Worm (Caenorhabditis elegans) whole organism, L1 larva: ENCODE results near the gene fbxc-29.

ENCODE experiments used
- C16A3.4 ChIP-seq: fragments of 150-350 bp; optimal IDR thresholded peaks from 2 replicates; lab custom pipeline; 2014; ENCODE audit warnings: missing biosample characterization, missing genetic modification characterization
- C34B4.2 ChIP-seq: sonication (generic microtip); optimal IDR thresholded peaks from 2 replicates; lab custom pipeline; 2017; ENCODE audit warnings: mild to moderate bottlenecking, missing genetic modification characterization, missing compliant biosample characterization
- F16B12.6 ChIP-seq: fragments of 150-350 bp; optimal IDR thresholded peaks from 2 replicates; lab custom pipeline; 2014; ENCODE audit warnings: missing biosample characterization, missing genetic modification characterization
- aha-1 ChIP-seq: fragments of 150-350 bp; optimal IDR thresholded peaks from 2 replicates; lab custom pipeline; 2014; ENCODE audit warnings: missing biosample characterization, missing genetic modification characterization
- alr-1 ChIP-seq: fragments of 200-800 bp; sonication (Bioruptor generic); optimal IDR thresholded peaks from 2 replicates; lab custom pipeline; 2018; ENCODE audit warnings: borderline replicate concordance, mild to moderate bottlenecking, missing genetic modification characterization, missing compliant biosample characterization
- ama-1 ChIP-seq: fragments of 150-350 bp; optimal IDR thresholded peaks from 2 replicates; lab custom pipeline; 2014
- blmp-1 ChIP-seq: fragments of 150-350 bp; optimal IDR thresholded peaks from 2 replicates; lab custom pipeline; 2014; ENCODE audit warnings: missing biosample characterization, missing genetic modification characterization
- ceh-82 ChIP-seq, 3 experiments: fragments of 150-350 bp in 1 of 3; sonication (generic microtip) in 2 of 3; optimal IDR thresholded peaks; 2 replicates each; lab custom pipeline; 2014 to 2017; ENCODE audit warnings: missing biosample characterization in 3 of 3, missing genetic modification characterization in 3 of 3
- ceh-88 ChIP-seq: fragments of 200-800 bp; sonication (Bioruptor generic); IDR thresholded peaks from 2 replicates; pipeline ENCODE4 v1.3.6; 2022; ENCODE audit warnings: missing genetic modification characterization, missing compliant biosample characterization
- ceh-90 ChIP-seq: sonication (generic microtip); optimal IDR thresholded peaks from 2 replicates; lab custom pipeline; 2016; ENCODE audit warnings: missing genetic modification characterization, missing compliant biosample characterization
- ces-1 ChIP-seq: fragments of 150-350 bp; optimal IDR thresholded peaks from 2 replicates; lab custom pipeline; 2014; ENCODE audit warnings: missing biosample characterization, missing genetic modification reagents, missing genetic modification characterization
- dpl-1 ChIP-seq, 3 experiments: fragments of 150-350 bp in 2 of 3; sonication (generic microtip) in 1 of 3; optimal IDR thresholded peaks; 2 replicates each; lab custom pipeline; 2014 to 2017; ENCODE audit warnings: missing biosample characterization in 3 of 3, missing genetic modification characterization in 3 of 3, missing genetic modification reagents in 3 of 3
- dsc-1 ChIP-seq: sonication (generic microtip); optimal IDR thresholded peaks from 2 replicates; lab custom pipeline; 2016; ENCODE audit warnings: mild to moderate bottlenecking, missing genetic modification characterization, missing compliant biosample characterization
- efl-1 ChIP-seq, 4 experiments: fragments of 150-350 bp; optimal IDR thresholded peaks in 3 of 4; peaks in 1 of 4; 1 replicate in 1 of 4; 2 replicates in 3 of 4; lab custom pipeline; 2014; ENCODE audit warnings: missing biosample characterization in 2 of 4, missing genetic modification characterization in 2 of 4, missing genetic modification reagents in 2 of 4
- egl-27 ChIP-seq, 2 experiments: fragments of 150-350 bp in 1 of 2; sonication (generic microtip); optimal IDR thresholded peaks; 3 replicates each; lab custom pipeline; 2017 to 2018; ENCODE audit warnings: missing biosample characterization in 2 of 2, missing genetic modification characterization in 2 of 2, missing genetic modification reagents in 2 of 2
- elt-2 ChIP-seq: sonication (generic microtip); optimal IDR thresholded peaks from 2 replicates; lab custom pipeline; 2016; ENCODE audit warnings: missing genetic modification characterization, mild to moderate bottlenecking, inconsistent platforms, missing compliant biosample characterization, missing genetic modification reagents
- ets-5 ChIP-seq: fragments of 200-800 bp; sonication (Bioruptor generic); IDR thresholded peaks from 2 replicates; pipeline ENCODE4 v1.3.6; 2022; ENCODE audit warnings: missing genetic modification characterization, missing compliant biosample characterization
- fkh-10 ChIP-seq: sonication (generic microtip); optimal IDR thresholded peaks from 2 replicates; lab custom pipeline; 2017; ENCODE audit warnings: missing biosample characterization, missing genetic modification reagents, missing genetic modification characterization
- fkh-4 ChIP-seq: sonication (generic microtip); optimal IDR thresholded peaks from 2 replicates; lab custom pipeline; 2016; ENCODE audit warnings: missing compliant biosample characterization, missing genetic modification characterization, borderline replicate concordance
- hlh-17 ChIP-seq: fragments of 200-800 bp; sonication (Bioruptor generic); optimal IDR thresholded peaks from 2 replicates; lab custom pipeline; 2018; ENCODE audit warnings: missing genetic modification characterization, mild to moderate bottlenecking, missing compliant biosample characterization, moderate library complexity, borderline replicate concordance
- irx-1 ChIP-seq: sonication (generic microtip); optimal IDR thresholded peaks from 2 replicates; lab custom pipeline; 2016; ENCODE audit warnings: missing genetic modification characterization, missing compliant biosample characterization
- isw-1 ChIP-seq: fragments of 200-800 bp; sonication (Bioruptor generic); IDR thresholded peaks from 2 replicates; pipeline ENCODE4 v1.3.6; 2022; ENCODE audit warnings: missing genetic modification characterization, missing compliant biosample characterization
- lin-13 ChIP-seq: fragments of 150-350 bp; optimal IDR thresholded peaks from 2 replicates; lab custom pipeline; 2014; ENCODE audit warnings: missing biosample characterization, missing genetic modification reagents, missing genetic modification characterization
- lin-14 ChIP-seq: fragments of 200-800 bp; sonication (Bioruptor generic); optimal IDR thresholded peaks from 2 replicates; lab custom pipeline; 2018; ENCODE audit warnings: mild to moderate bottlenecking, missing genetic modification characterization, moderate library complexity, missing compliant biosample characterization
- lin-39 ChIP-seq: fragments of 150-350 bp; optimal IDR thresholded peaks from 2 replicates; lab custom pipeline; 2014; ENCODE audit warnings: missing biosample characterization, missing genetic modification reagents, missing genetic modification characterization
- lir-3 ChIP-seq: sonication (generic microtip); optimal IDR thresholded peaks from 2 replicates; lab custom pipeline; 2016; ENCODE audit warnings: mild to moderate bottlenecking, missing genetic modification characterization, moderate library complexity, missing compliant biosample characterization; ENCODE audit not compliant: poor library complexity
- lsy-2 ChIP-seq, 2 experiments: fragments of 150-350 bp; optimal IDR thresholded peaks; 2 replicates each; lab custom pipeline; 2014; ENCODE audit warnings: missing biosample characterization in 2 of 2, missing genetic modification characterization in 2 of 2
- nhr-11 ChIP-seq: fragments of 150-350 bp; optimal IDR thresholded peaks from 2 replicates; lab custom pipeline; 2014; ENCODE audit warnings: missing biosample characterization, missing genetic modification characterization
- nhr-12 ChIP-seq: sonication (generic microtip); optimal IDR thresholded peaks from 2 replicates; lab custom pipeline; 2017; ENCODE audit warnings: missing biosample characterization, missing genetic modification characterization
- nhr-19 ChIP-seq: fragments of 200-800 bp; sonication (Bioruptor generic); conservative IDR thresholded peaks from 2 replicates; pipeline ENCODE4 v1.3.6; 2022; ENCODE audit warnings: missing genetic modification characterization, missing compliant biosample characterization
- nhr-20 ChIP-seq: sonication (generic microtip); optimal IDR thresholded peaks from 2 replicates; lab custom pipeline; 2016; ENCODE audit warnings: mild to moderate bottlenecking, missing genetic modification characterization, missing compliant biosample characterization
- nhr-237 ChIP-seq: fragments of 150-350 bp; optimal IDR thresholded peaks from 2 replicates; lab custom pipeline; 2014; ENCODE audit warnings: missing biosample characterization, missing genetic modification characterization
- nhr-47 ChIP-seq: sonication (generic microtip); optimal IDR thresholded peaks from 2 replicates; lab custom pipeline; 2016; ENCODE audit warnings: mild to moderate bottlenecking, missing genetic modification characterization, moderate library complexity, missing compliant biosample characterization
- nhr-71 ChIP-seq: sonication (generic microtip); optimal IDR thresholded peaks from 2 replicates; lab custom pipeline; 2016; ENCODE audit warnings: mild to moderate bottlenecking, missing genetic modification characterization, moderate library complexity, missing compliant biosample characterization
- nhr-84 ChIP-seq: sonication (generic microtip); optimal IDR thresholded peaks from 2 replicates; lab custom pipeline; 2017; ENCODE audit warnings: missing biosample characterization, missing genetic modification characterization
- nhr-90 ChIP-seq: sonication (generic microtip); optimal IDR thresholded peaks from 2 replicates; lab custom pipeline; 2016; ENCODE audit warnings: mild to moderate bottlenecking, missing genetic modification characterization, missing compliant biosample characterization; ENCODE audit not compliant: poor library complexity
- pax-3 ChIP-seq: fragments of 200-800 bp; sonication (Bioruptor generic); optimal IDR thresholded peaks from 2 replicates; lab custom pipeline; 2018; ENCODE audit warnings: mild to moderate bottlenecking, missing genetic modification characterization, moderate library complexity, missing compliant biosample characterization
- skn-1 ChIP-seq: fragments of 150-350 bp; optimal IDR thresholded peaks from 2 replicates; lab custom pipeline; 2014; ENCODE audit warnings: missing biosample characterization, missing genetic modification characterization
- sptf-1 ChIP-seq: fragments of 150-350 bp; optimal IDR thresholded peaks from 2 replicates; lab custom pipeline; 2014; ENCODE audit warnings: missing biosample characterization, missing genetic modification characterization
- sup-37 ChIP-seq: fragments of 200-800 bp; sonication (Bioruptor generic); optimal IDR thresholded peaks from 2 replicates; lab custom pipeline; 2018; ENCODE audit warnings: mild to moderate bottlenecking, missing genetic modification characterization, missing compliant biosample characterization
- tbx-2 ChIP-seq: sonication (generic microtip); optimal IDR thresholded peaks from 2 replicates; lab custom pipeline; 2016; ENCODE audit warnings: missing genetic modification characterization, missing compliant biosample characterization
- unc-30 ChIP-seq: sonication (generic microtip); optimal IDR thresholded peaks from 2 replicates; lab custom pipeline; 2017; ENCODE audit warnings: missing biosample characterization, missing genetic modification characterization
- unc-62 ChIP-seq: fragments of 150-350 bp; optimal IDR thresholded peaks from 2 replicates; lab custom pipeline; 2014; ENCODE audit warnings: missing biosample characterization, missing genetic modification reagents, missing genetic modification characterization
- unc-98 ChIP-seq: fragments of 200-800 bp; sonication (Bioruptor generic); IDR thresholded peaks from 2 replicates; pipeline ENCODE4 v1.3.6; 2022; ENCODE audit warnings: missing genetic modification characterization, missing compliant biosample characterization
- zip-4 ChIP-seq: fragments of 200-800 bp; sonication (Bioruptor generic); optimal IDR thresholded peaks from 2 replicates; lab custom pipeline; 2018; ENCODE audit warnings: mild to moderate bottlenecking, missing genetic modification characterization, moderate library complexity, missing compliant biosample characterization
- ztf-11 ChIP-seq, 2 experiments: sonication (generic microtip); optimal IDR thresholded peaks; 2 replicates each; lab custom pipeline; 2016 to 2017; ENCODE audit warnings: missing genetic modification characterization in 2 of 2, missing biosample characterization in 1 of 2, missing compliant biosample characterization in 1 of 2
- ztf-4 ChIP-seq: fragments of 150-350 bp; optimal IDR thresholded peaks from 2 replicates; lab custom pipeline; 2014; ENCODE audit warnings: missing biosample characterization, missing genetic modification characterization

fbxc-29 gene

ce11 chrII:909554-909953 is 6.3 kb upstream of the fbxc-29 start, which contains the start of the genes fbxc-24 and fbxc-27:
Gene fbxc-24, minus strand, starts transcription at chrII:909654.
Gene fbxc-27, plus strand, starts transcription at chrII:909769.
- TF ChIP-seq lin-39 (tag; lab: Kevin White, UChicago) (no peak), ztf-11 (tag; optimal IDR thresholded peaks at IDR 0.05; lab: Kevin White, UChicago) (no peak), unc-30 (tag; lab: Kevin White, UChicago) (no peak), lsy-2 (tag; optimal IDR thresholded peaks at IDR 0.05; lab: Kevin White, UChicago) (no peak), unc-62 (GFP tag; lab: Kevin White, UChicago) (no peak), dsc-1 (no peak), unc-98 (GFP tag; lab: Robert Waterston, UW) (no peak)

ce11 chrII:911680-912079 is 4.2 kb upstream of the fbxc-29 start, which contains the start of gene fbxc-31:
Gene fbxc-31, plus strand, starts transcription at chrII:911980.
- TF ChIP-seq ztf-11 (tag; optimal IDR thresholded peaks at IDR 0.05; lab: Kevin White, UChicago) (no peak), irx-1 (tag; lab: Kevin White, UChicago) (no peak), efl-1 (optimal IDR thresholded peaks at IDR 0.05; lab: Kevin White, UChicago) (no peak), efl-1 (GFP tag; optimal IDR thresholded peaks at IDR 0.05 in 1 of 2; lab: Kevin White, UChicago) (peak in 1 of 2 experiments; percentile 15), fkh-4 (tag; lab: Kevin White, UChicago) (no peak), tbx-2 (tag; lab: Kevin White, UChicago) (no peak), zip-4 (GFP tag; lab: Kevin White, UChicago) (no peak), ces-1 (GFP tag; lab: Kevin White, UChicago) (no peak), lir-3 (no peak)

DNA sequence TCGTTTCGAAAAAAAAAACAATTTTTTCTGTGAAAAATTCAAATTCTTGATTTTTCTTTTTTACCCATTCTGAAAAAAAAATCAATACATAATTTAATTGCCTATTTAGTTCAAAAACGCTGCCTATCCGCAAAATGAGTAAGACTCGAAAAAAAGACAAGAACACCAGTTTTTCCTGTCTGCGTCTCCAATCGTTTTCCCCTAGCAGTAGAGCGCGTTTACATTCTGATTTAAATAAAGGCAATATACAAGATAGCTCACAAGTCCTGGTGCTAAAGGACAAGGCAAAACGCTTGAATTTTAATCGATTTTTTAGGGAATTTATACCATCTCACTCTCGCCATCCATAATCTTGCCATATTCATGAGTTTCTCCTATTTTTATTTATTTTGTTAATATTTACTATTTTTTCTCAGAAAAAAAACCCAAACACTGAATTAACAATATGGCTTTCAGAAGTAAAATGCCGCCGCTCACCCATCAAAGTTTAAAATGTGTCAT is 2.6 kb upstream of the fbxc-29 start, which contains the start of gene fbxc-33:
Gene fbxc-33, plus strand, starts transcription at position 451 of the 501 bp plus-strand sequence.
- TF ChIP-seq alr-1 (tag; lab: Kevin White, UChicago) (no peak), nhr-20 (tag; lab: Kevin White, UChicago) (peak; percentile 4), ceh-88 (GFP tag; lab: Robert Waterston, UW) (no peak), lin-14 (GFP tag; lab: Kevin White, UChicago) (peak; percentile 57), pax-3 (tag; lab: Kevin White, UChicago) (no peak), skn-1 (tag; lab: Kevin White, UChicago) (peak; percentile 38), ama-1 (no peak), nhr-47 (no peak), lin-13 (GFP tag; lab: Kevin White, UChicago) (no peak), fkh-4 (tag; lab: Kevin White, UChicago) (no peak), C34B4.2 (tag; lab: Kevin White, UChicago) (no peak), nhr-90 (no peak), ztf-4 (tag; lab: Kevin White, UChicago) (no peak), dpl-1 (GFP tag; optimal IDR thresholded peaks at IDR 0.05; lab: Kevin White, UChicago) (peak in 2 of 3 experiments; percentile 27 to 62), nhr-84 (no peak), unc-62 (GFP tag; lab: Kevin White, UChicago) (no peak), blmp-1 (tag; lab: Kevin White, UChicago) (no peak), sptf-1 (tag; lab: Kevin White, UChicago) (no peak), egl-27 (tag; optimal IDR thresholded peaks at IDR 0.05; lab: Kevin White, UChicago) (no peak), nhr-237 (no peak), ceh-82 (tag; optimal IDR thresholded peaks at IDR 0.05; lab: Kevin White, UChicago) (peak in 1 of 3 experiments; percentile 31), unc-98 (GFP tag; lab: Robert Waterston, UW) (no peak), aha-1 (tag; lab: Kevin White, UChicago) (no peak), elt-2 (tag; lab: Kevin White, UChicago) (peak; percentile 41), efl-1 (optimal IDR thresholded peaks at IDR 0.05; lab: Kevin White, UChicago) (peak; percentile 63 to 64), efl-1 (GFP tag; optimal IDR thresholded peaks at IDR 0.05 in 1 of 2; lab: Kevin White, UChicago) (peak; percentile 58 to 92), lin-39 (tag; lab: Kevin White, UChicago) (no peak), fkh-10 (GFP tag; lab: Kevin White, UChicago) (no peak), nhr-11 (tag; lab: Kevin White, UChicago) (no peak), ets-5 (GFP tag; lab: Robert Waterston, UW) (no peak), ceh-90 (tag; lab: Kevin White, UChicago) (no peak), C16A3.4 (peak; percentile 29), nhr-71 (tag; lab: Kevin White, UChicago) (no peak), sup-37 (GFP tag; lab: Kevin White, UChicago) (no peak), nhr-12 (tag; lab: Kevin White, UChicago) (no peak), F16B12.6 (tag; lab: Kevin White, UChicago) (peak; percentile 30), nhr-19 (GFP tag; lab: Robert Waterston, UW) (no peak), hlh-17 (GFP tag; lab: Kevin White, UChicago) (no peak), isw-1 (no peak)
